Fruit fly (Drosophila melanogaster) whole organism, embryonic: ENCODE results near the gene Pxd.

Source experiments
- B-H1 ChIP-seq: fragments of 200-800 bp; sonication (Bioruptor generic); IDR thresholded peaks from 3 replicates; pipeline ENCODE4 v1.3.6; 2022; ENCODE audit warnings: missing biosample characterization, missing genetic modification characterization
- Blimp-1 ChIP-seq: fragments of 200-800 bp; sonication (Bioruptor generic); optimal IDR thresholded peaks from 3 replicates; lab custom pipeline; 2018; ENCODE audit warnings: missing biosample characterization, missing genetic modification characterization, mild to moderate bottlenecking, moderate library complexity, missing genetic modification reagents
- BtbVII ChIP-seq: fragments of 200-800 bp; sonication (Bioruptor generic); optimal IDR thresholded peaks from 3 replicates; lab custom pipeline; 2017; ENCODE audit warnings: missing biosample characterization, mild to moderate bottlenecking, missing genetic modification characterization
- CG11093 ChIP-seq: fragments of 200-800 bp; sonication (Bioruptor generic); IDR thresholded peaks from 3 replicates; pipeline ENCODE4 v1.3.6; 2022; ENCODE audit warnings: missing biosample characterization, missing genetic modification characterization
- CG13624 ChIP-seq: fragments of 200-800 bp; sonication (Bioruptor generic); optimal IDR thresholded peaks from 2 replicates; lab custom pipeline; 2016; ENCODE audit warnings: missing biosample characterization, missing genetic modification characterization
- CG15514 ChIP-seq: fragments of 200-800 bp; sonication (Bioruptor generic); optimal IDR thresholded peaks from 3 replicates; lab custom pipeline; 2017; ENCODE audit warnings: missing biosample characterization, missing genetic modification characterization, mild to moderate bottlenecking, moderate library complexity, missing genetic modification reagents
- CG18262 ChIP-seq: fragments of 200-800 bp; optimal IDR thresholded peaks from 3 replicates; lab custom pipeline; 2019; ENCODE audit warnings: missing biosample characterization, mild to moderate bottlenecking, missing genetic modification characterization, moderate library complexity
- CG34376 ChIP-seq: fragments of 200-800 bp; sonication (Bioruptor generic); optimal IDR thresholded peaks from 2 replicates; lab custom pipeline; 2018; ENCODE audit warnings: missing biosample characterization, mild to moderate bottlenecking, missing genetic modification characterization
- CG4424 ChIP-seq: fragments of 200-800 bp; sonication (Bioruptor generic); optimal IDR thresholded peaks from 3 replicates; lab custom pipeline; 2016; ENCODE audit warnings: missing biosample characterization, missing genetic modification characterization
- CG5953 ChIP-seq: fragments of 200-800 bp; sonication (Bioruptor generic); IDR thresholded peaks from 2 replicates; pipeline ENCODE4 v1.3.6; 2022; ENCODE audit warnings: missing biosample characterization, missing genetic modification characterization
- CG7928 ChIP-seq: fragments of 200-800 bp; sonication (Bioruptor generic); optimal IDR thresholded peaks from 2 replicates; lab custom pipeline; 2017; ENCODE audit warnings: missing biosample characterization, mild to moderate bottlenecking, missing genetic modification characterization
- CG8944 ChIP-seq: fragments of 200-800 bp; sonication (Bioruptor generic); optimal IDR thresholded peaks from 3 replicates; lab custom pipeline; 2016; ENCODE audit warnings: missing biosample characterization, missing genetic modification characterization
- Dll ChIP-seq: fragments of 200-800 bp; sonication (Bioruptor generic); IDR thresholded peaks from 4 replicates; pipeline ENCODE4 v1.3.6; 2022; ENCODE audit warnings: missing biosample characterization, missing genetic modification characterization; ENCODE audit not compliant: partially characterized antibody
- Doc2 ChIP-seq: fragments of 200-800 bp; sonication (Bioruptor generic); IDR thresholded peaks from 2 replicates; pipeline ENCODE4 v1.3.6; 2022; ENCODE audit warnings: missing biosample characterization, missing genetic modification characterization
- Elba2 ChIP-seq: fragments of 200-800 bp; sonication (Bioruptor generic); optimal IDR thresholded peaks from 3 replicates; lab custom pipeline; 2016; ENCODE audit warnings: missing biosample characterization, missing genetic modification characterization
- Ets65A ChIP-seq: fragments of 200-800 bp; sonication (Bioruptor generic); peaks from one replicate; lab custom pipeline; 2016; ENCODE audit warnings: missing biosample characterization, missing genetic modification characterization
- GATAe ChIP-seq: fragments of 200-800 bp; sonication (Bioruptor generic); conservative IDR thresholded peaks from 2 replicates; pipeline ENCODE4 v1.3.6; 2022; ENCODE audit warnings: missing biosample characterization, missing genetic modification characterization
- Med ChIP-seq: fragments of 200-800 bp; sonication (Bioruptor generic); peaks from one replicate; lab custom pipeline; 2016; ENCODE audit warnings: missing biosample characterization, missing genetic modification characterization, mild to moderate bottlenecking, inconsistent platforms, moderate library complexity
- NC2β ChIP-seq: fragments of 200-800 bp; sonication (Bioruptor generic); optimal IDR thresholded peaks from 2 replicates; lab custom pipeline; 2016; ENCODE audit warnings: missing biosample characterization, missing genetic modification characterization
- Pdp1 ChIP-seq, 2 experiments: fragments of 200-800 bp; sonication (Bioruptor generic); optimal IDR thresholded peaks; 3 replicates each; lab custom pipeline; 2016; ENCODE audit warnings: missing biosample characterization in 2 of 2, missing genetic modification characterization in 2 of 2, mild to moderate bottlenecking in 1 of 2, moderate library complexity in 1 of 2
- Rx ChIP-seq: fragments of 200-800 bp; sonication (Bioruptor generic); IDR thresholded peaks from 2 replicates; pipeline ENCODE4 v1.3.6; 2022; ENCODE audit warnings: missing biosample characterization, missing genetic modification characterization
- Sry-δ ChIP-seq: fragments of 200-800 bp; sonication (Bioruptor generic); optimal IDR thresholded peaks from 2 replicates; lab custom pipeline; 2016; ENCODE audit warnings: missing biosample characterization, missing genetic modification characterization
- Ssrp ChIP-seq: fragments of 200-800 bp; sonication (Bioruptor generic); optimal IDR thresholded peaks from 2 replicates; lab custom pipeline; 2018; ENCODE audit warnings: missing biosample characterization, mild to moderate bottlenecking, missing genetic modification characterization, moderate library complexity
- Xrp1 ChIP-seq: fragments of 200-800 bp; sonication (Bioruptor generic); IDR thresholded peaks from 2 replicates; pipeline ENCODE4 v1.3.6; 2022; ENCODE audit warnings: missing biosample characterization, missing genetic modification characterization
- exex ChIP-seq: fragments of 200-800 bp; sonication (Bioruptor generic); optimal IDR thresholded peaks from 4 replicates; lab custom pipeline; 2018; ENCODE audit warnings: missing biosample characterization, mild to moderate bottlenecking, missing genetic modification characterization, moderate library complexity
- grn ChIP-seq: fragments of 200-800 bp; sonication (Bioruptor generic); optimal IDR thresholded peaks from 3 replicates; lab custom pipeline; 2017; ENCODE audit warnings: missing biosample characterization, missing genetic modification characterization
- gro ChIP-seq: fragments of 200-800 bp; sonication (Bioruptor generic); optimal IDR thresholded peaks from 2 replicates; lab custom pipeline; 2016; ENCODE audit warnings: missing biosample characterization, missing genetic modification characterization
- lola ChIP-seq, 3 experiments: fragments of >200 bp in 2 of 3; fragments of 200-800 bp in 1 of 3; sonication (Bioruptor generic) in 1 of 3; optimal IDR thresholded peaks; 2 replicates each; lab custom pipeline; 2017 to 2019; ENCODE audit warnings: missing biosample characterization in 3 of 3, missing genetic modification characterization in 3 of 3, mild to moderate bottlenecking in 1 of 3, moderate library complexity in 1 of 3
- mirr ChIP-seq: fragments of 200-800 bp; sonication (Bioruptor generic); optimal IDR thresholded peaks from 3 replicates; lab custom pipeline; 2018; ENCODE audit warnings: missing biosample characterization, mild to moderate bottlenecking, missing genetic modification characterization
- oc ChIP-seq: fragments of 200-800 bp; sonication (Bioruptor generic); optimal IDR thresholded peaks from 2 replicates; lab custom pipeline; 2018; ENCODE audit warnings: missing biosample characterization, mild to moderate bottlenecking, missing genetic modification characterization, moderate library complexity
- onecut ChIP-seq: fragments of 200-800 bp; sonication (Bioruptor generic); IDR thresholded peaks from 2 replicates; pipeline ENCODE4 v1.3.6; 2022; ENCODE audit warnings: missing biosample characterization, missing genetic modification characterization
- phol ChIP-seq: fragments of 200-800 bp; sonication (Bioruptor generic); optimal IDR thresholded peaks from 3 replicates; lab custom pipeline; 2018; ENCODE audit warnings: missing biosample characterization, mild to moderate bottlenecking, missing genetic modification characterization, moderate library complexity
- repo ChIP-seq: fragments of 200-800 bp; sonication (Bioruptor generic); optimal IDR thresholded peaks from 2 replicates; lab custom pipeline; 2016; ENCODE audit warnings: missing biosample characterization, missing genetic modification characterization
- sc ChIP-seq, 3 experiments: fragments of >200 bp in 2 of 3; fragments of 200-800 bp in 1 of 3; sonication (Bioruptor generic) in 1 of 3; optimal IDR thresholded peaks; 2 replicates in 2 of 3; 3 replicates in 1 of 3; lab custom pipeline; 2017; ENCODE audit warnings: mild to moderate bottlenecking in 1 of 3, missing biosample characterization in 1 of 3, missing genetic modification characterization in 1 of 3, missing genetic modification reagents in 1 of 3
- sim ChIP-seq: fragments of 200-800 bp; sonication (Bioruptor generic); IDR thresholded peaks from 2 replicates; pipeline ENCODE4 v1.3.6; 2022; ENCODE audit warnings: missing biosample characterization, missing genetic modification characterization
- sisA ChIP-seq: fragments of 200-800 bp; sonication (Bioruptor generic); IDR thresholded peaks from 2 replicates; pipeline ENCODE4 v1.3.6; 2022; ENCODE audit warnings: missing biosample characterization, missing genetic modification characterization
- sr ChIP-seq: fragments of 200-800 bp; sonication (Bioruptor generic); IDR thresholded peaks from 3 replicates; pipeline ENCODE4 v1.3.6; 2022; ENCODE audit warnings: missing biosample characterization, missing genetic modification characterization
- sug ChIP-seq: fragments of 200-800 bp; optimal IDR thresholded peaks from 2 replicates; lab custom pipeline; 2019; ENCODE audit warnings: missing biosample characterization, mild to moderate bottlenecking, missing genetic modification characterization, moderate library complexity
- tll ChIP-seq, 2 experiments: fragments of 200-800 bp in 1 of 2; fragments of >200 bp in 1 of 2; sonication (Bioruptor generic) in 1 of 2; optimal IDR thresholded peaks; 2 replicates each; lab custom pipeline; 2017 to 2019; ENCODE audit warnings: missing biosample characterization in 2 of 2, missing genetic modification characterization in 2 of 2, mild to moderate bottlenecking in 1 of 2, moderate library complexity in 1 of 2

Pxd gene

DNA sequence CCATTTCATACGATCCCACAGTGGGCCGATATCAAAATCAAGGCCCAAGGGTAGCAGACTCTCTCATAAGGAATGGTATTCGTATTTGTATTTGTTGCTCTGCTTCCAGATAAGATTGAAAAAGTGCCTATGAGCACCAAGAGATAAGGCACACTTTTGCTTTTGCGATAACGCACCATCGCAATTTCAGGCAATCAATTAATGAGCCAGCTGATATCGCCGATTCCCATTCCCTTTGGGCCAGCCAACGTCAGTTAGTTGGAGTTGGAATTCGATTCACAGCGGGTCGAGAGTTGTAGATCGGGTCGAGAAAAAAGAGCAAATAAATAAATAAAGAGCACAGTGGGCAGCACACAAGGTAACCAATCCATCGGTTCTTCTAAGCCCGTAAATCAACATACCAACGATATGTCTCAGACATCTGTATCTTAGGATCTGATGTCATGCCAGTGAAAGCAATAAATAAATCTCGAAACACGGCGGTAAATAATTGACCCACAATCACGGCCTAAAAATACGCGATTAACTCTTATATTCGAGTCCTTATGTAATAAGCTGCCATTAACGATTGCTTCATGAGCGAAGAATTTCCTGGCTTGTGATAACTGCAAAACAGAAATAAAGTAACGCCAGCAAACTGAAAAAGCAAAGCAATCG is 6.2 kb upstream of the Pxd start, which contains the start of gene CG8907 (continued):
- TF ChIP-seq Ssrp (tag; lab: Kevin White, UChicago) = no peak
- TF ChIP-seq BtbVII = peak; percentile 20
- TF ChIP-seq sim (GFP tag; lab: Robert Waterston, UW) = no peak
- no peak for TF ChIP-seq Xrp1 (GFP tag; lab: Robert Waterston, UW)
- no peak for TF ChIP-seq sc (optimal IDR thresholded peaks at IDR 0.05; lab: Kevin White, UChicago)
- TF ChIP-seq sc (GFP tag; optimal IDR thresholded peaks at IDR 0.05; lab: Kevin White, UChicago) = no peak
- peak in 1 of 2 experiments; percentile 75 for TF ChIP-seq Pdp1 (GFP tag; optimal IDR thresholded peaks at IDR 0.05; lab: Kevin White, UChicago)
- peak; percentile 49 for TF ChIP-seq Med (GFP tag; lab: Kevin White, UChicago)
- no peak for TF ChIP-seq B-H1 (GFP tag; lab: Robert Waterston, UW)
- peak; percentile 68 for TF ChIP-seq sug (tag; lab: Kevin White, UChicago)
- peak; percentile 6 for TF ChIP-seq gro (GFP tag; lab: Kevin White, UChicago)
- TF ChIP-seq CG11093 (GFP tag; lab: Robert Waterston, UW) = no peak
- peak; percentile 98 for TF ChIP-seq exex (tag; lab: Kevin White, UChicago)
- TF ChIP-seq CG7928 (GFP tag; lab: Kevin White, UChicago) = no peak
- no peak for TF ChIP-seq CG4424
- TF ChIP-seq Doc2 (GFP tag; lab: Robert Waterston, UW) = no peak
- TF ChIP-seq CG15514 (GFP tag; lab: Kevin White, UChicago) = no peak
- no peak for TF ChIP-seq Sry-δ (GFP tag; lab: Kevin White, UChicago)
- TF ChIP-seq CG13624 (GFP tag; lab: Kevin White, UChicago) = no peak
- no peak for TF ChIP-seq Rx
- TF ChIP-seq GATAe = peak; percentile 96
- no peak for TF ChIP-seq tll (GFP tag; optimal IDR thresholded peaks at IDR 0.05; lab: Kevin White, UChicago)
- no peak for TF ChIP-seq CG8944 (GFP tag; lab: Kevin White, UChicago)
- TF ChIP-seq mirr (GFP tag; lab: Kevin White, UChicago) = peak; percentile 65
- TF ChIP-seq phol (tag; lab: Kevin White, UChicago) = no peak

DNA sequence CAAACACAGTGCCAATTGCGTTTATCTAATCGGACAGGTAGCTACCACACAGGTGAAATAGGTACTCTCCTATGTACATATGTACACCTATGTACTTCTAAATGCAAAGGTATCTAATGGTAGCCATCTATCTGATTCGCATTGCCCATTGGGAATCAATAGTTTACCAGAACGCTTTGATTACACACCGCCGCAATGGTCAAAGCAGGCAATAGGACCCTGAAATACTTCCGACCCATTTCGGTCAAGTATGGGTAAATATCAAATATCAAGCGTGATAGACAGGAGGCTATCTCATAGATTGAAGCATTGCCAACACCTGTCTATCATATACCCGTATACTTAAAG is 5.7 kb upstream of the Pxd start:
- peak; percentile 93 for TF ChIP-seq mirr (GFP tag; lab: Kevin White, UChicago)
- no peak for TF ChIP-seq sr (GFP tag; lab: Robert Waterston, UW)
- TF ChIP-seq GATAe = 0 out of 2 replicates have a peak, but pooled peaks have one; percentile 13
- TF ChIP-seq grn (GFP tag; lab: Kevin White, UChicago) = peak; percentile 53
- TF ChIP-seq Elba2 (GFP tag; lab: Kevin White, UChicago) = peak; percentile 65

dm6 chr3R:17016193-17016592 is 1.8 kb downstream of the Pxd start:
- TF ChIP-seq oc (tag; lab: Kevin White, UChicago) (peak; percentile 71), Blimp-1 (GFP tag; lab: Kevin White, UChicago) (peak; percentile 64), sisA (GFP tag; lab: Robert Waterston, UW) (no peak), onecut (peak; percentile 37), CG4424 (no peak), CG34376 (GFP tag; lab: Kevin White, UChicago) (no peak)

dm6 chr3R:17018902-17019527 is 4.6 kb downstream of the Pxd start:
- TF ChIP-seq CG5953 (GFP tag; lab: Robert Waterston, UW) = no peak
- TF ChIP-seq Ets65A (GFP tag; lab: Kevin White, UChicago) = peak; percentile 55
- no peak for TF ChIP-seq Dll
- TF ChIP-seq CG18262 = no peak
- TF ChIP-seq lola (GFP tag; optimal IDR thresholded peaks at IDR 0.05; lab: Kevin White, UChicago) = no peak
- TF ChIP-seq repo (GFP tag; lab: Kevin White, UChicago) = no peak
- TF ChIP-seq NC2β (GFP tag; lab: Kevin White, UChicago) = no peak
